Fruit fly (Drosophila melanogaster): ENCODE results near the gene Dyro.

The Dyro gene

DNA sequence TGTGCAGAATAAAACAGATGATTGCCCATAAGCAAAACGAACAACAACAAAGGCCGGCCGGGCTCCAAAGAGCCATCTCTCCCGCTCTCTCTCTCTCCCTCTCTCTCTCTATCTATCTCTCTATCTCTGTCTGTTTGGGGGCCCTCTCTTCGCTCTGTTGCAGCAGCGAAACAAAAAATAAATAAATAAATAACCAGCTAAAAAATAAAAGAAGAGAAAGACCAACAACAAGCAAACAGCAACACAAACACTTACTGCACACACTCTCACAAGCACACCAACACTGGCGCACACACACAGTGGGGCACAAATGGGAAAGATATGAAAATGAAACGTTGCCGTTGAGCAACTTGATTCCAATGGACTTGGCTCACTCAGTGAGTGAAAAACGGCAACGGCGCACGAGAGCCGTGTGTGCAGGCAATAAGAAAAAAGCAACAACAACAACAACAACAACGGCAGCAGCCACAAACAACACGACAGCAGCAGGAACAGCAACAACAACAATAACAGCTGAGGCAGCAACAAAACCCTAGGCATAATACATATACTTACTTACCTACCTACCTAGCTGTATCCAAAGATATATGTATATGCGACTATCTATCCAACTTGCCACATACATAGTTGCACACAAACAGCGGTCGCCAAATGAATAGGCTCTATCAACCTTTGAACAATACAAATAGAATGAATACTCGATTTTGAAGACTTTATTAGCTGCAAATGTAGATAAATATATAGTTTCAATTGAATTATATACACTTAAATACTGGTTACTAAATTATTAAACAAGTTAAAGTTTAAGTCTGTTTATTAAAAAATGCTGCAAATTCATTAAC, 49.5 kb downstream of the Dyro start (continued):
- TF ChIP-seq CG17385 (GFP tag; optimal IDR thresholded peaks at IDR 0.05): peak; percentile 52
- no peak for TF ChIP-seq wdn (GFP tag; IDR thresholded peaks at IDR 0.05)
- TF ChIP-seq mld (GFP tag; IDR thresholded peaks at IDR 0.05; ENCODE audit: partially characterized antibody): no peak
- TF ChIP-seq lilli (GFP tag; optimal IDR thresholded peaks at IDR 0.05): no peak
- TF ChIP-seq Nf-YC (tag; optimal IDR thresholded peaks at IDR 0.05): peak; percentile 8
- TF ChIP-seq CG5180 (GFP tag; optimal IDR thresholded peaks at IDR 0.05): peak; percentile 23
- peak; percentile 32 for TF ChIP-seq zf30C (GFP tag; optimal IDR thresholded peaks at IDR 0.05)
- TF ChIP-seq trh (GFP tag; optimal IDR thresholded peaks at IDR 0.05): no peak
- peak; percentile 30 for TF ChIP-seq BtbVII (GFP tag; optimal IDR thresholded peaks at IDR 0.05)
- TF ChIP-seq CG3995 (GFP tag; optimal IDR thresholded peaks at IDR 0.05): no peak
- TF ChIP-seq pan (optimal IDR thresholded peaks at IDR 0.05): no peak
- no peak for TF ChIP-seq pan (GFP tag; optimal IDR thresholded peaks at IDR 0.05 in 1 of 2, IDR thresholded peaks at IDR 0.05 in 1 of 2)
- TF ChIP-seq chif (GFP tag; optimal IDR thresholded peaks at IDR 0.05): no peak
- TF ChIP-seq stwl (tag; optimal IDR thresholded peaks at IDR 0.05): no peak
- TF ChIP-seq CoRest (tag; optimal IDR thresholded peaks at IDR 0.05): no peak
- no peak for TF ChIP-seq Camta (GFP tag; optimal IDR thresholded peaks at IDR 0.05)
- no peak for TF ChIP-seq Fer2 (tag; optimal IDR thresholded peaks at IDR 0.05)
- TF ChIP-seq CG18011 (GFP tag; optimal IDR thresholded peaks at IDR 0.05): no peak
- TF ChIP-seq CTCF (GFP tag; optimal IDR thresholded peaks at IDR 0.05): peak; percentile 1
- 0 out of 2 replicates have a peak, but pooled peaks have one; percentile 17 for TF ChIP-seq gsb (GFP tag; IDR thresholded peaks at IDR 0.05)
- TF ChIP-seq org-1 (GFP tag; optimal IDR thresholded peaks at IDR 0.05): no peak
- peak; percentile 26 for TF ChIP-seq ATbp (GFP tag; optimal IDR thresholded peaks at IDR 0.05)
- no peak for TF ChIP-seq E2f1 (GFP tag; IDR thresholded peaks at IDR 0.05)
- TF ChIP-seq NFAT (GFP tag; IDR thresholded peaks at IDR 0.05): no peak
- TF ChIP-seq CG14710 (tag; optimal IDR thresholded peaks at IDR 0.05): no peak
- no peak for TF ChIP-seq CG13424 (tag; optimal IDR thresholded peaks at IDR 0.05)
- TF ChIP-seq Ada2b (GFP tag; IDR thresholded peaks at IDR 0.05): no peak
- TF ChIP-seq Hey (tag; optimal IDR thresholded peaks at IDR 0.05): no peak
- peak; percentile 9 for TF ChIP-seq Spps (tag; optimal IDR thresholded peaks at IDR 0.05)
- TF ChIP-seq Oli (tag; optimal IDR thresholded peaks at IDR 0.05): peak; percentile 40
- TF ChIP-seq CG6683 (GFP tag; optimal IDR thresholded peaks at IDR 0.05): no peak
- no peak; the same call in 1 of the 2 replicates for TF ChIP-seq Bgb (GFP tag; IDR thresholded peaks at IDR 0.05; ENCODE audit: partially characterized antibody)
- peak; percentile 16 for TF ChIP-seq MTF-1 (GFP tag; optimal IDR thresholded peaks at IDR 0.05; ENCODE audit: borderline replicate concordance)
- no peak for TF ChIP-seq CG11093 (GFP tag; IDR thresholded peaks at IDR 0.05)
- peak; percentile 8 for TF ChIP-seq az2 (GFP tag; optimal IDR thresholded peaks at IDR 0.05)
- peak; percentile 69 for TF ChIP-seq lbe (GFP tag; optimal IDR thresholded peaks at IDR 0.05)
- TF ChIP-seq HLH54F (GFP tag; optimal IDR thresholded peaks at IDR 0.05): no peak
- no peak for TF ChIP-seq slou (GFP tag; optimal IDR thresholded peaks at IDR 0.05)
- peak; percentile 80 for TF ChIP-seq chm (GFP tag; IDR thresholded peaks at IDR 0.05)
- no peak for TF ChIP-seq pb (GFP tag; optimal IDR thresholded peaks at IDR 0.05)
- TF ChIP-seq br (optimal IDR thresholded peaks at IDR 0.05): no peak
- TF ChIP-seq fd96Cb (tag; optimal IDR thresholded peaks at IDR 0.05): peak; percentile 24
- no peak for TF ChIP-seq tup (GFP tag; optimal IDR thresholded peaks at IDR 0.05)
- TF ChIP-seq Dip3 (GFP tag; optimal IDR thresholded peaks at IDR 0.05): no peak
- TF ChIP-seq tin (GFP tag; optimal IDR thresholded peaks at IDR 0.05): no peak
- TF ChIP-seq CG10462 (GFP tag; optimal IDR thresholded peaks at IDR 0.05): no peak
- TF ChIP-seq CG17359 (tag; optimal IDR thresholded peaks at IDR 0.05): no peak
- TF ChIP-seq CG33557 (GFP tag; optimal IDR thresholded peaks at IDR 0.05): peak; percentile 43
- TF ChIP-seq Sin3A (optimal IDR thresholded peaks at IDR 0.05): no peak
- TF ChIP-seq CG17829 (tag; optimal IDR thresholded peaks at IDR 0.05): peak; percentile 23
- TF ChIP-seq CG4820 (GFP tag; optimal IDR thresholded peaks at IDR 0.05): no peak

All from whole organism, embryonic.